In the genomic region with DNA sequence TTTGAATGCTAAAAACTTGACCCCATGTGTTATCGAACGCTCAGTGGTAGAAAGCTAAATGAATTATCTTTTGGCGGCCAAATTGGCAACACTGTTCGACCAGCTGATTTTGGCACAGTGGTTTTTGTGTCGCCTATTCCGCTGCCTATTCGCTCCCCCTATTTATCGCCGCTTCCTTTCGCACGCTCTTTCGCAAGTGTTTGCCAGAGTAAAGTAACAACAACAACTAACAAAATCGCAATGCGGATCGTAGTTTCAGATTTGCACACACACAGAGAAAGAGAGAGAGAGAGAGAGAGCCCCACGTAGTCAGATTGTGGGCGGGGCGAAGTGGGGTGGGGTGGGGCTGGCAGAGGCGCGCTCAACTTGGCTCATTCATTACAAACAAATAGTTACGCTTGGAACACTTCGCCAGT, we compare ENCODE assay signal across 1 fruit fly cellular context.
TF ChIP-seq lines count a peak whose summit lies in the region.

No protein-coding gene starts in this region.

TF ChIP-seq in whole organism, embryonic, 481 proteins besides CTCF, POLR2A, EP300 and RAD21 (continued from another document):
- TF ChIP-seq CG10267 (tag; optimal IDR thresholded peaks at IDR 0.05; lab: Kevin White, UChicago): no peak
- TF ChIP-seq her (GFP tag; optimal IDR thresholded peaks at IDR 0.05; lab: Kevin White, UChicago): no peak
- TF ChIP-seq cg (GFP tag; optimal IDR thresholded peaks at IDR 0.05; lab: Kevin White, UChicago): peak; percentile 61
- peak; percentile 36 for TF ChIP-seq lilli (GFP tag; optimal IDR thresholded peaks at IDR 0.05; lab: Kevin White, UChicago)
- no peak for TF ChIP-seq pum (GFP tag; optimal IDR thresholded peaks at IDR 0.05; lab: Kevin White, UChicago)
- no peak for TF ChIP-seq HLH4C (GFP tag; IDR thresholded peaks at IDR 0.05; lab: Robert Waterston, UW; ENCODE audit: partially characterized antibody)
- no peak for TF ChIP-seq CG31224 (GFP tag; IDR thresholded peaks at IDR 0.05; lab: Robert Waterston, UW)
- TF ChIP-seq CG34422 (GFP tag; IDR thresholded peaks at IDR 0.05; lab: Robert Waterston, UW): no peak; the same call in 2 of the 3 replicates
- no peak for TF ChIP-seq stwl (tag; optimal IDR thresholded peaks at IDR 0.05; lab: Kevin White, UChicago)
- no peak for TF ChIP-seq CG9437 (GFP tag; optimal IDR thresholded peaks at IDR 0.05; lab: Kevin White, UChicago)
- no peak for TF ChIP-seq ato (GFP tag; IDR thresholded peaks at IDR 0.05; lab: Robert Waterston, UW; ENCODE audit: partially characterized antibody)
- TF ChIP-seq Trl (optimal IDR thresholded peaks at IDR 0.05; lab: Kevin White, UChicago): peak in 1 of 2 experiments; percentile 70
- no peak for TF ChIP-seq Trl (GFP tag; optimal IDR thresholded peaks at IDR 0.05; lab: Kevin White, UChicago)
- no peak for TF ChIP-seq C15 (GFP tag; IDR thresholded peaks at IDR 0.05; lab: Robert Waterston, UW)
- no peak for TF ChIP-seq Xbp1 (GFP tag; optimal IDR thresholded peaks at IDR 0.05; lab: Kevin White, UChicago)
- no peak for TF ChIP-seq Awh (GFP tag; IDR thresholded peaks at IDR 0.05; lab: Robert Waterston, UW)
- TF ChIP-seq Nf-YC (tag; optimal IDR thresholded peaks at IDR 0.05; lab: Kevin White, UChicago): no peak
- no peak for TF ChIP-seq Lhr (GFP tag; optimal IDR thresholded peaks at IDR 0.05; lab: Kevin White, UChicago)
- no peak for TF ChIP-seq Sox100B (GFP tag; optimal IDR thresholded peaks at IDR 0.05; lab: Kevin White, UChicago)
- TF ChIP-seq Dref (GFP tag; IDR thresholded peaks at IDR 0.05; lab: Robert Waterston, UW): peak; percentile 52
- TF ChIP-seq CG14050 (GFP tag; IDR thresholded peaks at IDR 0.05; lab: Robert Waterston, UW): no peak
- TF ChIP-seq CG16863 (GFP tag; optimal IDR thresholded peaks at IDR 0.05; lab: Kevin White, UChicago): no peak
- peak; percentile 62 for TF ChIP-seq Adf1 (GFP tag; IDR thresholded peaks at IDR 0.05; lab: Robert Waterston, UW)
- TF ChIP-seq CG31441 (GFP tag; IDR thresholded peaks at IDR 0.05; lab: Robert Waterston, UW): no peak
- peak in 1 of 2 experiments; percentile 81 for TF ChIP-seq crp (GFP tag; optimal IDR thresholded peaks at IDR 0.05; lab: Kevin White, UChicago)
- TF ChIP-seq CG18599 (GFP tag; optimal IDR thresholded peaks at IDR 0.05; lab: Kevin White, UChicago): peak; percentile 47
- TF ChIP-seq CG7786 (GFP tag; optimal IDR thresholded peaks at IDR 0.05; lab: Kevin White, UChicago): no peak
- no peak for TF ChIP-seq CG12659 (GFP tag; optimal IDR thresholded peaks at IDR 0.05; lab: Kevin White, UChicago)
- TF ChIP-seq esg (GFP tag; conservative IDR thresholded peaks at IDR 0.05; lab: Robert Waterston, UW): no peak
- no peak for TF ChIP-seq CG3726 (GFP tag; IDR thresholded peaks at IDR 0.05; lab: Robert Waterston, UW)
- no peak for TF ChIP-seq tap (tag; optimal IDR thresholded peaks at IDR 0.05; lab: Kevin White, UChicago)
- no peak for TF ChIP-seq pnt (GFP tag; optimal IDR thresholded peaks at IDR 0.05; lab: Kevin White, UChicago)
- peak; percentile 60 for TF ChIP-seq CG15514 (GFP tag; optimal IDR thresholded peaks at IDR 0.05; lab: Kevin White, UChicago)
- peak; percentile 27; the same call in 1 of the 4 replicates for TF ChIP-seq chinmo (GFP tag; IDR thresholded peaks at IDR 0.05; lab: Robert Waterston, UW; ENCODE audit: partially characterized antibody)
- no peak for TF ChIP-seq CG10654 (GFP tag; optimal IDR thresholded peaks at IDR 0.05; lab: Kevin White, UChicago)
- TF ChIP-seq bigmax (GFP tag; optimal IDR thresholded peaks at IDR 0.05; lab: Kevin White, UChicago): no peak
- no peak for TF ChIP-seq ro (GFP tag; IDR thresholded peaks at IDR 0.05; lab: Robert Waterston, UW)
- peak; percentile 59 for TF ChIP-seq CG34376 (GFP tag; optimal IDR thresholded peaks at IDR 0.05; lab: Kevin White, UChicago)
- TF ChIP-seq Scr (GFP tag; IDR thresholded peaks at IDR 0.05; lab: Robert Waterston, UW; ENCODE audit: partially characterized antibody): no peak
- peak; percentile 35; the same call in 1 of the 2 replicates for TF ChIP-seq Drgx (GFP tag; IDR thresholded peaks at IDR 0.05; lab: Robert Waterston, UW)
- no peak for TF ChIP-seq luna (GFP tag; optimal IDR thresholded peaks at IDR 0.05; lab: Kevin White, UChicago)
- no peak for TF ChIP-seq CG17612 (GFP tag; IDR thresholded peaks at IDR 0.05; lab: Robert Waterston, UW)
- no peak for TF ChIP-seq CG8388 (GFP tag; optimal IDR thresholded peaks at IDR 0.05; lab: Kevin White, UChicago)
- no peak for TF ChIP-seq unpg (GFP tag; optimal IDR thresholded peaks at IDR 0.05; lab: Kevin White, UChicago)
- no peak for TF ChIP-seq fu2 (GFP tag; optimal IDR thresholded peaks at IDR 0.05; lab: Kevin White, UChicago)
- peak; percentile 53 for TF ChIP-seq CG10543 (GFP tag; optimal IDR thresholded peaks at IDR 0.05; lab: Kevin White, UChicago)
- peak; percentile 4 for TF ChIP-seq mam (GFP tag; optimal IDR thresholded peaks at IDR 0.05; lab: Kevin White, UChicago)
- peak; percentile 8 for TF ChIP-seq MESR4 (GFP tag; optimal IDR thresholded peaks at IDR 0.05; lab: Kevin White, UChicago)
- no peak for TF ChIP-seq CG7928 (GFP tag; optimal IDR thresholded peaks at IDR 0.05; lab: Kevin White, UChicago)
- no peak for TF ChIP-seq HHEX (GFP tag; optimal IDR thresholded peaks at IDR 0.05; lab: Kevin White, UChicago)
- TF ChIP-seq Hand (GFP tag; optimal IDR thresholded peaks at IDR 0.05; lab: Kevin White, UChicago): peak; percentile 28
- no peak for TF ChIP-seq oc (tag; optimal IDR thresholded peaks at IDR 0.05; lab: Kevin White, UChicago)
- no peak for TF ChIP-seq Ets97D (GFP tag; optimal IDR thresholded peaks at IDR 0.05; lab: Kevin White, UChicago)
- TF ChIP-seq CG10979 (tag; optimal IDR thresholded peaks at IDR 0.05; lab: Kevin White, UChicago): no peak
- peak; percentile 80 for TF ChIP-seq CG18011 (GFP tag; optimal IDR thresholded peaks at IDR 0.05; lab: Kevin White, UChicago)
- TF ChIP-seq CG14860 (GFP tag; IDR thresholded peaks at IDR 0.05; lab: Robert Waterston, UW; ENCODE audit: partially characterized antibody): no peak
- 0 out of 3 replicates have a peak, but pooled peaks have one; percentile 19 for TF ChIP-seq dysf (GFP tag; IDR thresholded peaks at IDR 0.05; lab: Robert Waterston, UW)
- TF ChIP-seq unc-4 (GFP tag; IDR thresholded peaks at IDR 0.05; lab: Robert Waterston, UW; ENCODE audit: partially characterized antibody): 0 out of 2 replicates have a peak, but pooled peaks have one; percentile 28
- TF ChIP-seq CG15696 (tag; optimal IDR thresholded peaks at IDR 0.05; lab: Kevin White, UChicago): no peak
- peak; percentile 57 for TF ChIP-seq CG34224 (GFP tag; IDR thresholded peaks at IDR 0.05; lab: Robert Waterston, UW; ENCODE audit: partially characterized antibody)
- TF ChIP-seq fd3F (GFP tag; optimal IDR thresholded peaks at IDR 0.05; lab: Kevin White, UChicago): no peak
- TF ChIP-seq sima (GFP tag; optimal IDR thresholded peaks at IDR 0.05; lab: Kevin White, UChicago): no peak
- TF ChIP-seq tna (GFP tag; IDR thresholded peaks at IDR 0.05; lab: Robert Waterston, UW; ENCODE audit: partially characterized antibody): no peak
- TF ChIP-seq CG11723 (GFP tag; optimal IDR thresholded peaks at IDR 0.05; lab: Kevin White, UChicago): no peak
- TF ChIP-seq Ptx1 (GFP tag; IDR thresholded peaks at IDR 0.05; lab: Robert Waterston, UW): no peak
- no peak for TF ChIP-seq CG7745 (tag; optimal IDR thresholded peaks at IDR 0.05; lab: Kevin White, UChicago)
- no peak for TF ChIP-seq sqz (GFP tag; optimal IDR thresholded peaks at IDR 0.05; lab: Kevin White, UChicago)
- no peak for TF ChIP-seq CG18764 (GFP tag; optimal IDR thresholded peaks at IDR 0.05; lab: Kevin White, UChicago)
- peak; percentile 19; the same call in 1 of the 2 replicates for TF ChIP-seq CG9932 (GFP tag; IDR thresholded peaks at IDR 0.05; lab: Robert Waterston, UW)
- TF ChIP-seq ranshi (GFP tag; IDR thresholded peaks at IDR 0.05; lab: Robert Waterston, UW): 0 out of 2 replicates have a peak, but pooled peaks have one; percentile 16
- TF ChIP-seq ems (GFP tag; optimal IDR thresholded peaks at IDR 0.05; lab: Kevin White, UChicago): no peak
- TF ChIP-seq CG2120 (GFP tag; optimal IDR thresholded peaks at IDR 0.05; lab: Kevin White, UChicago): peak; percentile 53
- TF ChIP-seq PHDP (tag; optimal IDR thresholded peaks at IDR 0.05; lab: Kevin White, UChicago): no peak
- TF ChIP-seq da (GFP tag; optimal IDR thresholded peaks at IDR 0.05; lab: Kevin White, UChicago): no peak
- no peak for TF ChIP-seq cato (GFP tag; optimal IDR thresholded peaks at IDR 0.05; lab: Kevin White, UChicago; ENCODE audit: borderline replicate concordance)
- TF ChIP-seq CG18476 (GFP tag; optimal IDR thresholded peaks at IDR 0.05; lab: Kevin White, UChicago): no peak
- TF ChIP-seq rib (GFP tag; IDR thresholded peaks at IDR 0.05; lab: Robert Waterston, UW): peak; percentile 80
- TF ChIP-seq salm (tag; optimal IDR thresholded peaks at IDR 0.05; lab: Kevin White, UChicago): no peak
- TF ChIP-seq Mad (GFP tag; optimal IDR thresholded peaks at IDR 0.05; lab: Kevin White, UChicago): no peak
- TF ChIP-seq az2 (GFP tag; optimal IDR thresholded peaks at IDR 0.05; lab: Kevin White, UChicago): no peak
- no peak for TF ChIP-seq CG4360 (GFP tag; IDR thresholded peaks at IDR 0.05; lab: Robert Waterston, UW)
- TF ChIP-seq Nf-YA (GFP tag; IDR thresholded peaks at IDR 0.05; lab: Robert Waterston, UW): no peak
- TF ChIP-seq Deaf1 (tag; optimal IDR thresholded peaks at IDR 0.05; lab: Kevin White, UChicago): no peak
- TF ChIP-seq CG17829 (tag; optimal IDR thresholded peaks at IDR 0.05; lab: Kevin White, UChicago): no peak
- no peak for TF ChIP-seq CG15073 (GFP tag; optimal IDR thresholded peaks at IDR 0.05; lab: Kevin White, UChicago)
- TF ChIP-seq CG8290 (GFP tag; optimal IDR thresholded peaks at IDR 0.05; lab: Kevin White, UChicago): no peak
- no peak for TF ChIP-seq CG8290 (tag; optimal IDR thresholded peaks at IDR 0.05; lab: Kevin White, UChicago)
- no peak for TF ChIP-seq dimm (GFP tag; IDR thresholded peaks at IDR 0.05; lab: Robert Waterston, UW)
- no peak for TF ChIP-seq Mrtf (GFP tag; IDR thresholded peaks at IDR 0.05; lab: Robert Waterston, UW)
- TF ChIP-seq tio (GFP tag; optimal IDR thresholded peaks at IDR 0.05; lab: Kevin White, UChicago): no peak
- TF ChIP-seq Bteb2 (GFP tag; optimal IDR thresholded peaks at IDR 0.05; lab: Kevin White, UChicago): no peak
- no peak for TF ChIP-seq twi (tag; optimal IDR thresholded peaks at IDR 0.05; lab: Kevin White, UChicago)
- TF ChIP-seq CG11247 (GFP tag; IDR thresholded peaks at IDR 0.05; lab: Robert Waterston, UW): no peak
- no peak for TF ChIP-seq exex (tag; optimal IDR thresholded peaks at IDR 0.05; lab: Kevin White, UChicago)
- TF ChIP-seq CG8089 (GFP tag; optimal IDR thresholded peaks at IDR 0.05; lab: Kevin White, UChicago): no peak
- TF ChIP-seq CG9797 (GFP tag; optimal IDR thresholded peaks at IDR 0.05; lab: Kevin White, UChicago): no peak
- no peak for TF ChIP-seq CG30403 (GFP tag; optimal IDR thresholded peaks at IDR 0.05; lab: Kevin White, UChicago)
- no peak for TF ChIP-seq BtbVII (GFP tag; optimal IDR thresholded peaks at IDR 0.05; lab: Kevin White, UChicago)
- TF ChIP-seq CG1832 (GFP tag; optimal IDR thresholded peaks at IDR 0.05; lab: Kevin White, UChicago): no peak
- no peak for TF ChIP-seq pros (GFP tag; optimal IDR thresholded peaks at IDR 0.05; lab: Kevin White, UChicago)
- TF ChIP-seq CG3847 (GFP tag; IDR thresholded peaks at IDR 0.05; lab: Robert Waterston, UW): no peak
- TF ChIP-seq CG32532 (GFP tag; IDR thresholded peaks at IDR 0.05; lab: Robert Waterston, UW): peak; percentile 39; the same call in 1 of the 2 replicates
- TF ChIP-seq CG12104 (GFP tag; optimal IDR thresholded peaks at IDR 0.05; lab: Kevin White, UChicago): no peak
- TF ChIP-seq dm (GFP tag; optimal IDR thresholded peaks at IDR 0.05; lab: Kevin White, UChicago): no peak
- no peak for TF ChIP-seq Eip74EF (GFP tag; optimal IDR thresholded peaks at IDR 0.05; lab: Kevin White, UChicago)
- no peak for TF ChIP-seq Ada2b (GFP tag; IDR thresholded peaks at IDR 0.05; lab: Robert Waterston, UW)
- peak; percentile 16; the same call in 1 of the 2 replicates for TF ChIP-seq Rfx (GFP tag; IDR thresholded peaks at IDR 0.05; lab: Robert Waterston, UW)
- TF ChIP-seq CG6765 (GFP tag; optimal IDR thresholded peaks at IDR 0.05; lab: Kevin White, UChicago): peak; percentile 8
- TF ChIP-seq Fer1 (GFP tag; optimal IDR thresholded peaks at IDR 0.05; lab: Kevin White, UChicago): peak; percentile 66
- peak; percentile 87 for TF ChIP-seq Med (GFP tag; lab: Kevin White, UChicago)
- TF ChIP-seq CG13775 (GFP tag; optimal IDR thresholded peaks at IDR 0.05; lab: Kevin White, UChicago): no peak
- TF ChIP-seq Bgb (GFP tag; IDR thresholded peaks at IDR 0.05; lab: Robert Waterston, UW; ENCODE audit: partially characterized antibody): peak; percentile 57; the same call in 1 of the 2 replicates
- TF ChIP-seq inv (GFP tag; IDR thresholded peaks at IDR 0.05; lab: Robert Waterston, UW; ENCODE audit: partially characterized antibody): no peak
- TF ChIP-seq ttk (GFP tag; IDR thresholded peaks at IDR 0.05; lab: Robert Waterston, UW): no peak
